Fruit fly (Drosophila melanogaster): Measurements from ENCODE around the gene Tmf.

Gene Tmf

dm6 chrX:6803312-6803794, 40.8 kb upstream of the Tmf start, which contains the start of the genes C3G and pod1 (continued):
- no peak for TF ChIP-seq Sox100B (GFP tag; optimal IDR thresholded peaks at IDR 0.05)
- TF ChIP-seq Bdp1 (GFP tag; optimal IDR thresholded peaks at IDR 0.05) = peak; percentile 46
- TF ChIP-seq CG3407 (GFP tag; optimal IDR thresholded peaks at IDR 0.05) = no peak
- no peak for TF ChIP-seq dysf (GFP tag; IDR thresholded peaks at IDR 0.05)
- TF ChIP-seq fd102C (GFP tag; optimal IDR thresholded peaks at IDR 0.05) = no peak
- no peak for TF ChIP-seq CG14014 (GFP tag; IDR thresholded peaks at IDR 0.05)
- TF ChIP-seq CG4707 (GFP tag; optimal IDR thresholded peaks at IDR 0.05) = no peak
- TF ChIP-seq CG15696 (tag; optimal IDR thresholded peaks at IDR 0.05) = no peak
- no peak for TF ChIP-seq CG32532 (GFP tag; IDR thresholded peaks at IDR 0.05)
- peak; percentile 81 for TF ChIP-seq CG12659 (GFP tag; optimal IDR thresholded peaks at IDR 0.05)
- TF ChIP-seq yki (optimal IDR thresholded peaks at IDR 0.05) = no peak
- TF ChIP-seq CG3065 (GFP tag; optimal IDR thresholded peaks at IDR 0.05) = no peak
- TF ChIP-seq gsb-n (tag; optimal IDR thresholded peaks at IDR 0.05) = no peak
- no peak for TF ChIP-seq nom (GFP tag; optimal IDR thresholded peaks at IDR 0.05)
- TF ChIP-seq CG1529 (GFP tag; optimal IDR thresholded peaks at IDR 0.05) = no peak
- peak; percentile 54; the same call in 2 of the 3 replicates for TF ChIP-seq CG11560 (tag; IDR thresholded peaks at IDR 0.05)
- TF ChIP-seq CG12155 (GFP tag; optimal IDR thresholded peaks at IDR 0.05) = peak; percentile 39
- no peak for TF ChIP-seq Hr78 (GFP tag; optimal IDR thresholded peaks at IDR 0.05)
- no peak for TF ChIP-seq Oaz (GFP tag; IDR thresholded peaks at IDR 0.05)
- TF ChIP-seq CG34422 (GFP tag; IDR thresholded peaks at IDR 0.05) = no peak
- no peak for TF ChIP-seq C15 (GFP tag; IDR thresholded peaks at IDR 0.05)
- TF ChIP-seq Ada2b (GFP tag; IDR thresholded peaks at IDR 0.05) = no peak
- peak; percentile 85 for TF ChIP-seq Ets97D (GFP tag; optimal IDR thresholded peaks at IDR 0.05)
- peak; percentile 69 for TF ChIP-seq MBD-R2 (GFP tag; IDR thresholded peaks at IDR 0.05)
- no peak for TF ChIP-seq CG7357 (GFP tag; IDR thresholded peaks at IDR 0.05)
- no peak for TF ChIP-seq aop (GFP tag; IDR thresholded peaks at IDR 0.05)
- no peak for TF ChIP-seq schlank (tag; optimal IDR thresholded peaks at IDR 0.05)
- no peak for TF ChIP-seq HLH3B (GFP tag; IDR thresholded peaks at IDR 0.05)
- peak; percentile 42 for TF ChIP-seq CG12769 (tag; optimal IDR thresholded peaks at IDR 0.05)
- no peak for TF ChIP-seq toy (GFP tag; IDR thresholded peaks at IDR 0.05)
- no peak for TF ChIP-seq CG12744 (GFP tag; optimal IDR thresholded peaks at IDR 0.05)
- no peak for TF ChIP-seq sr (GFP tag; IDR thresholded peaks at IDR 0.05)
- no peak for TF ChIP-seq kah (GFP tag; optimal IDR thresholded peaks at IDR 0.05)
- TF ChIP-seq HLH4C (GFP tag; IDR thresholded peaks at IDR 0.05; ENCODE audit: partially characterized antibody) = peak; percentile 98
- no peak for TF ChIP-seq cad (GFP tag; optimal IDR thresholded peaks at IDR 0.05)
- TF ChIP-seq bcd (GFP tag; optimal IDR thresholded peaks at IDR 0.05) = peak; percentile 4
- TF ChIP-seq hbn (GFP tag; IDR thresholded peaks at IDR 0.05; ENCODE audit: partially characterized antibody) = peak; percentile 97
- TF ChIP-seq bsh (GFP tag; optimal IDR thresholded peaks at IDR 0.05) = no peak
- TF ChIP-seq CG6765 (GFP tag; optimal IDR thresholded peaks at IDR 0.05) = no peak
- peak; percentile 7 for TF ChIP-seq scrt (GFP tag; optimal IDR thresholded peaks at IDR 0.05)
- TF ChIP-seq CG17359 (tag; optimal IDR thresholded peaks at IDR 0.05) = no peak
- no peak for TF ChIP-seq ap (GFP tag; IDR thresholded peaks at IDR 0.05)
- TF ChIP-seq CG16813 (GFP tag; IDR thresholded peaks at IDR 0.05; ENCODE audit: partially characterized antibody) = peak; percentile 99
- TF ChIP-seq twi (tag; optimal IDR thresholded peaks at IDR 0.05) = no peak
- TF ChIP-seq trh (GFP tag; optimal IDR thresholded peaks at IDR 0.05) = no peak
- no peak for TF ChIP-seq CG10979 (tag; optimal IDR thresholded peaks at IDR 0.05)
- TF ChIP-seq CG13894 (tag; optimal IDR thresholded peaks at IDR 0.05) = peak; percentile 67
- no peak for TF ChIP-seq fd96Cb (tag; optimal IDR thresholded peaks at IDR 0.05)
- peak; percentile 7 for TF ChIP-seq caup (GFP tag; optimal IDR thresholded peaks at IDR 0.05; ENCODE audit: severe bottlenecking)
- TF ChIP-seq CoRest (tag; optimal IDR thresholded peaks at IDR 0.05) = peak; percentile 30
- TF ChIP-seq stc (GFP tag; IDR thresholded peaks at IDR 0.05) = no peak

Data from whole organism, embryonic.